Fruit fly (Drosophila melanogaster): ENCODE measurements around the gene Surf6.

Surf6 gene

DNA sequence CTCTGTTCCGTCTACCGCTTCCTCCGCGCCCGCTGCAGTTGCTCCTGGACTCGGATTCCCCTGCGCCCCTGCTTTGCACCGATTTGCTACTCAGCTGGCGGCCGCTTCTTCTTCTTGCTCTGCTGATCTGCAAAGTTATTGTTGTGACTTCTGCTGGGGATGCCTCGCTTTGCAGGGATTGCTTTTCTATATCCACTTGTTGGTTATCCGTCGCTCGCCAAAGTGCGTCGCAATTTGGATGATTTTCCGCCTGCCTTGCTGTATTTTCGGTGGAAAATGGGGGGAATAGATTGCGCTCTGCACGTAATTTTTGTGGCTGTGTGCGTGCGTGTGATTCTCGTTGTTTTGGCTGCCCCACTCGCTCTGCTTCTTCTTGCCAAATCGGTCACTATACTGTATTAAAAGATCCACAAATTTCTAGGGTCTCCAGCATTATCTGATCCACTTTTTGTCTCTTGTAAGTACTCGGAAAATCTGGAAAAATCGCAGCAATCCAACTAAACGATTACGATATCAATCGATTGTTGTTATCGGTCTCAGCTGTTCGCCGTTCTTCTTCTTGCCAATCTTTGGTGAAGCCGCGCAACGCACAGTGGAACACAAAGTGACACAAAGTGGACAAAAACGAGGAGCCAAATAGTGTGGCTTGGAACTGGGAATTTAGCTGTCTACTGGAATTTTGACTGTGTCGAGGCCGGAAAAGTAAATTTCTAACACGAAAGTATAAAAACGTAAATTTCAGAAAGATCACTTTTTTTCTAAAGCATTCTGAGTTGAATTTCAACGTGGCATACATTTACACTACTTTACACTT lies 1.5 kb downstream of the Surf6 start, which contains the start of gene ClpX (continued):
- TF ChIP-seq CG10543 (GFP tag; optimal IDR thresholded peaks at IDR 0.05), result peak; percentile 28
- TF ChIP-seq MTF-1 (GFP tag; optimal IDR thresholded peaks at IDR 0.05; ENCODE audit: borderline replicate concordance), result peak; percentile 54
- TF ChIP-seq CG3065 (GFP tag; optimal IDR thresholded peaks at IDR 0.05), result no peak
- TF ChIP-seq CG17829 (tag; optimal IDR thresholded peaks at IDR 0.05), result peak; percentile 34
- TF ChIP-seq Sry-δ (GFP tag; optimal IDR thresholded peaks at IDR 0.05), result peak; percentile 63
- TF ChIP-seq Nf-YA (GFP tag; IDR thresholded peaks at IDR 0.05), result no peak
- TF ChIP-seq CG11504 (tag; optimal IDR thresholded peaks at IDR 0.05), result no peak
- TF ChIP-seq unc-4 (GFP tag; IDR thresholded peaks at IDR 0.05; ENCODE audit: partially characterized antibody), result peak; percentile 78
- TF ChIP-seq CG6765 (GFP tag; optimal IDR thresholded peaks at IDR 0.05), result peak; percentile 25
- no peak for TF ChIP-seq run (tag; optimal IDR thresholded peaks at IDR 0.05)
- no peak for TF ChIP-seq chif (GFP tag; optimal IDR thresholded peaks at IDR 0.05)
- TF ChIP-seq Neu2 (GFP tag; optimal IDR thresholded peaks at IDR 0.05; ENCODE audit: borderline replicate concordance), result no peak
- TF ChIP-seq en (GFP tag; optimal IDR thresholded peaks at IDR 0.05), result no peak
- peak; percentile 91 for TF ChIP-seq row (GFP tag; IDR thresholded peaks at IDR 0.05)
- TF ChIP-seq crp (GFP tag; optimal IDR thresholded peaks at IDR 0.05), result peak; percentile 82 to 97
- no peak for TF ChIP-seq CG1832 (GFP tag; optimal IDR thresholded peaks at IDR 0.05)
- no peak for TF ChIP-seq Gsc (GFP tag; IDR thresholded peaks at IDR 0.05)
- peak; percentile 18 for TF ChIP-seq CG17912 (GFP tag; optimal IDR thresholded peaks at IDR 0.05)
- TF ChIP-seq Nf-YC (tag; optimal IDR thresholded peaks at IDR 0.05), result peak; percentile 28
- no peak for TF ChIP-seq NFAT (GFP tag; IDR thresholded peaks at IDR 0.05)
- peak; percentile 5 for TF ChIP-seq lilli (GFP tag; optimal IDR thresholded peaks at IDR 0.05)
- no peak for TF ChIP-seq Optix (GFP tag; IDR thresholded peaks at IDR 0.05)
- no peak for TF ChIP-seq Atf6 (GFP tag; IDR thresholded peaks at IDR 0.05)
- no peak for TF ChIP-seq CG12104 (GFP tag; optimal IDR thresholded peaks at IDR 0.05)
- TF ChIP-seq nerfin-1 (tag; optimal IDR thresholded peaks at IDR 0.05), result peak; percentile 37
- no peak for TF ChIP-seq prd (optimal IDR thresholded peaks at IDR 0.05)
- no peak for TF ChIP-seq prd (GFP tag; IDR thresholded peaks at IDR 0.05)
- TF ChIP-seq ATbp (GFP tag; optimal IDR thresholded peaks at IDR 0.05), result no peak
- TF ChIP-seq HLH3B (GFP tag; IDR thresholded peaks at IDR 0.05), result no peak
- no peak for TF ChIP-seq CG1602 (GFP tag; optimal IDR thresholded peaks at IDR 0.05)
- TF ChIP-seq CG15479 (GFP tag; optimal IDR thresholded peaks at IDR 0.05), result peak; percentile 80
- TF ChIP-seq dm (GFP tag; optimal IDR thresholded peaks at IDR 0.05), result peak; percentile 9
- peak; percentile 20 for TF ChIP-seq CG13296 (GFP tag; optimal IDR thresholded peaks at IDR 0.05)
- no peak for TF ChIP-seq rib (GFP tag; IDR thresholded peaks at IDR 0.05)
- peak; percentile 75 for TF ChIP-seq CG6791 (GFP tag; IDR thresholded peaks at IDR 0.05; ENCODE audit: partially characterized antibody)
- TF ChIP-seq CG16813 (GFP tag; IDR thresholded peaks at IDR 0.05; ENCODE audit: partially characterized antibody), result peak; percentile 64; the same call in 2 of the 3 replicates
- TF ChIP-seq CG14860 (GFP tag; IDR thresholded peaks at IDR 0.05; ENCODE audit: partially characterized antibody), result peak; percentile 59; the same call in 2 of the 3 replicates
- peak; percentile 57 for TF ChIP-seq trem (tag; optimal IDR thresholded peaks at IDR 0.05)
- TF ChIP-seq hb (GFP tag; IDR thresholded peaks at IDR 0.05; ENCODE audit: partially characterized antibody), result no peak
- TF ChIP-seq CoRest (tag; optimal IDR thresholded peaks at IDR 0.05), result peak; percentile 16
- no peak for TF ChIP-seq tio (GFP tag; optimal IDR thresholded peaks at IDR 0.05)
- TF ChIP-seq Adf1 (GFP tag; IDR thresholded peaks at IDR 0.05), result peak; percentile 20; the same call in 1 of the 2 replicates
- no peak for TF ChIP-seq H15 (GFP tag; IDR thresholded peaks at IDR 0.05)
- TF ChIP-seq pzg (GFP tag; optimal IDR thresholded peaks at IDR 0.05), result peak; percentile 75
- peak; percentile 70 for TF ChIP-seq hbn (GFP tag; IDR thresholded peaks at IDR 0.05; ENCODE audit: partially characterized antibody)
- TF ChIP-seq dpn (GFP tag; optimal IDR thresholded peaks at IDR 0.05), result no peak
- TF ChIP-seq stc (GFP tag; IDR thresholded peaks at IDR 0.05), result no peak
- peak; percentile 65; the same call in 1 of the 2 replicates for TF ChIP-seq amos (GFP tag; IDR thresholded peaks at IDR 0.05; ENCODE audit: partially characterized antibody)
